Fruit fly (Drosophila melanogaster) whole organism, pupa: ENCODE results near the gene Dredd.

Experiments
- CG10348 ChIP-seq: fragments of 200-800 bp; sonication (Bioruptor generic); IDR thresholded peaks from 2 replicates; pipeline ENCODE4 v1.3.6; 2022; ENCODE audit warnings: missing biosample characterization, missing genetic modification characterization
- CG12605 ChIP-seq: fragments of 200-800 bp; sonication (Bioruptor generic); IDR thresholded peaks from 2 replicates; pipeline ENCODE4 v1.3.6; 2022; ENCODE audit warnings: missing biosample characterization, missing genetic modification characterization
- CG15710 ChIP-seq: fragments of 200-800 bp; sonication (Bioruptor generic); optimal IDR thresholded peaks from 2 replicates; lab custom pipeline; 2018; ENCODE audit warnings: missing biosample characterization, mild to moderate bottlenecking, missing genetic modification characterization, moderate library complexity

DNA sequence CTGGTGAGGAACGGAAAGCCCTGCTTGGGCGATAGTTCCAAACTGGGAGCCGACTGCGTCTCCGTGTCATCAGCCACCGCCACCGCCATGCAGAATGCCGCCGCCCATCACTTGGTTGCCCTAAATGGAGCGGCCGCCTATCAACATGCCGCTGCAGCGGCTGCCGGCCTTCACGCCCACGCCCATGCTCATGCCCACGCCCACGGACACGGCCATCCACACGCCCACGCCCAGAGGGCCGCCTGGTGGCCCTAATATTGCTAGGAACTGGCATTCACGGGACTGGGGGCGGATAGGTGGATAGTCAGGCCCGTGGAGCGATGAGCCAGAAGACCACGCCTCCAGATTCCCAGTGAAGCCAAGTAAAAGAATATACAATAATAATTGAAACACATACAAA is 38.3 kb downstream of the Dredd start:
- no peak for TF ChIP-seq CG15710 (tag; lab: Kevin White, UChicago)
- no peak for TF ChIP-seq CG12605 (GFP tag; lab: Robert Waterston, UW)
- no peak for TF ChIP-seq CG10348 (GFP tag; lab: Robert Waterston, UW)
